Fruit fly (Drosophila melanogaster): ENCODE data around the gene CG12499.

The CG12499 gene

dm6 chr3R:22447195-22447873, 947 bp upstream of the CG12499 start, which contains the start of gene CG34288 (continued):
- no peak for TF ChIP-seq CG15011 (GFP tag; optimal IDR thresholded peaks at IDR 0.05)
- TF ChIP-seq CG16813 (GFP tag; IDR thresholded peaks at IDR 0.05; ENCODE audit: partially characterized antibody), result no peak
- TF ChIP-seq maf-S (GFP tag; optimal IDR thresholded peaks at IDR 0.05), result peak; percentile 4
- peak; percentile 15 for TF ChIP-seq pb (GFP tag; optimal IDR thresholded peaks at IDR 0.05)
- TF ChIP-seq CG16779 (GFP tag; IDR thresholded peaks at IDR 0.05), result peak; percentile 80
- no peak for TF ChIP-seq ATbp (GFP tag; optimal IDR thresholded peaks at IDR 0.05)
- peak; percentile 9; the same call in 1 of the 3 replicates for TF ChIP-seq C15 (GFP tag; IDR thresholded peaks at IDR 0.05)
- 0 out of 3 replicates have a peak, but pooled peaks have one; percentile 36 for TF ChIP-seq CG6175 (GFP tag; IDR thresholded peaks at IDR 0.05)
- peak; percentile 3; the same call in 1 of the 3 replicates for TF ChIP-seq zen2 (GFP tag; IDR thresholded peaks at IDR 0.05; ENCODE audit: partially characterized antibody)
- TF ChIP-seq ham (GFP tag; IDR thresholded peaks at IDR 0.05), result peak; percentile 31; the same call in 1 of the 2 replicates
- TF ChIP-seq CG18599 (GFP tag; optimal IDR thresholded peaks at IDR 0.05), result peak; percentile 66
- TF ChIP-seq cwo (GFP tag; optimal IDR thresholded peaks at IDR 0.05), result peak; percentile 70
- TF ChIP-seq dysf (GFP tag; IDR thresholded peaks at IDR 0.05), result peak; percentile 59; the same call in 2 of the 3 replicates
- peak; percentile 48 for TF ChIP-seq CG9932 (GFP tag; IDR thresholded peaks at IDR 0.05)
- TF ChIP-seq lmd (GFP tag; IDR thresholded peaks at IDR 0.05), result peak; percentile 26; the same call in 1 of the 2 replicates
- 0 out of 2 replicates have a peak, but pooled peaks have one; percentile 4 for TF ChIP-seq Ada2b (GFP tag; IDR thresholded peaks at IDR 0.05)
- peak; percentile 31; the same call in 1 of the 2 replicates for TF ChIP-seq bowl (GFP tag; IDR thresholded peaks at IDR 0.05)
- TF ChIP-seq CG34224 (GFP tag; IDR thresholded peaks at IDR 0.05; ENCODE audit: partially characterized antibody), result no peak
- TF ChIP-seq chinmo (GFP tag; IDR thresholded peaks at IDR 0.05; ENCODE audit: partially characterized antibody), result no peak
- TF ChIP-seq Nf-YA (GFP tag; IDR thresholded peaks at IDR 0.05), result peak; percentile 35
- peak; percentile 2 for TF ChIP-seq Oli (tag; optimal IDR thresholded peaks at IDR 0.05)
- peak; percentile 51; the same call in 1 of the 2 replicates for TF ChIP-seq Taf1 (GFP tag; IDR thresholded peaks at IDR 0.05)
- TF ChIP-seq lab (GFP tag; optimal IDR thresholded peaks at IDR 0.05), result peak; percentile 82
- no peak for TF ChIP-seq CG10147 (GFP tag; optimal IDR thresholded peaks at IDR 0.05)
- TF ChIP-seq abd-A (tag; optimal IDR thresholded peaks at IDR 0.05), result no peak
- TF ChIP-seq CG11085 (GFP tag; IDR thresholded peaks at IDR 0.05), result peak; percentile 63
- no peak for TF ChIP-seq CG10565 (GFP tag; optimal IDR thresholded peaks at IDR 0.05)
- TF ChIP-seq CG18476 (GFP tag; optimal IDR thresholded peaks at IDR 0.05), result no peak
- peak; percentile 85 for TF ChIP-seq CG11456 (GFP tag; IDR thresholded peaks at IDR 0.05)
- peak; percentile 11 for TF ChIP-seq Hey (tag; optimal IDR thresholded peaks at IDR 0.05)
- TF ChIP-seq CG3995 (GFP tag; optimal IDR thresholded peaks at IDR 0.05), result no peak
- peak; percentile 62; the same call in 2 of the 3 replicates for TF ChIP-seq Mrtf (GFP tag; IDR thresholded peaks at IDR 0.05)
- TF ChIP-seq Gsc (GFP tag; IDR thresholded peaks at IDR 0.05), result no peak
- no peak for TF ChIP-seq D (optimal IDR thresholded peaks at IDR 0.05)
- no peak for TF ChIP-seq D (GFP tag; optimal IDR thresholded peaks at IDR 0.05)
- peak; percentile 26; the same call in 1 of the 2 replicates for TF ChIP-seq Scr (GFP tag; IDR thresholded peaks at IDR 0.05; ENCODE audit: partially characterized antibody)
- TF ChIP-seq sug (tag; optimal IDR thresholded peaks at IDR 0.05), result peak; percentile 89
- peak; percentile 53 for TF ChIP-seq CG1603 (tag; optimal IDR thresholded peaks at IDR 0.05)
- TF ChIP-seq Hr3 (GFP tag; optimal IDR thresholded peaks at IDR 0.05), result peak; percentile 27
- TF ChIP-seq CG15073 (GFP tag; optimal IDR thresholded peaks at IDR 0.05), result no peak
- peak; percentile 45 for TF ChIP-seq bbx (GFP tag; IDR thresholded peaks at IDR 0.05; ENCODE audit: partially characterized antibody)
- no peak for TF ChIP-seq stwl (tag; optimal IDR thresholded peaks at IDR 0.05)
- peak; percentile 33; the same call in 1 of the 2 replicates for TF ChIP-seq CG10959 (GFP tag; IDR thresholded peaks at IDR 0.05)
- TF ChIP-seq CG14014 (GFP tag; IDR thresholded peaks at IDR 0.05), result peak; percentile 55; the same call in 1 of the 2 replicates
- peak; percentile 31; the same call in 1 of the 2 replicates for TF ChIP-seq ttk (GFP tag; IDR thresholded peaks at IDR 0.05)
- TF ChIP-seq pros (GFP tag; optimal IDR thresholded peaks at IDR 0.05), result no peak
- TF ChIP-seq CG14441 (GFP tag; IDR thresholded peaks at IDR 0.05), result peak; percentile 55
- peak in 1 of 2 experiments; percentile 47 for TF ChIP-seq Hr51 (GFP tag; optimal IDR thresholded peaks at IDR 0.05)
